Worm (Caenorhabditis elegans): ENCODE results near the gene C06E4.5.

DNA sequence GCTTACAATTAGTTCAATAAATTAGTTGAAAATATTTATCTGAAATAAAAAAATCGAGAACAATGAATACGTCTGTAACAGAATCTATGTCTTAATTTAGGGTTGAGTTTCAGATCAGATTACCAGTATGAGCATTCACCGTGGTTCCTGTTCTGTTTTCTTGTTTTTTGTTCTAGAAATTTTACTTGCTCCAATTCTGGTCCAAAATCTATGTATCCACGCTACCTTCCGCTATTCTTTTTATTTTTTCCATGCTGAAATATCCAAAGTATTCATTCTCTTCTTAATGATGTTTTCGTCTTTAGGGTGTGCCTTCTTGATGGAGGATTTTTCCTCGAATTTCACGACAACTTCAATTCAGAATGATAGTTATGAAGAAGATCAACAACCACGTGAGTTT is 50.5 kb downstream of the C06E4.5 start, which contains the start of gene npr-27:
- TF ChIP-seq tbx-37 (GFP tag; conservative IDR thresholded peaks at IDR 0.05) = no peak
- TF ChIP-seq ama-1 (optimal IDR thresholded peaks at IDR 0.05) = no peak
- no peak for TF ChIP-seq hmbx-1 (tag; optimal IDR thresholded peaks at IDR 0.05)
